Fruit fly (Drosophila melanogaster): ENCODE measurements around the gene nSyb.

The nSyb gene

dm6 chr3L:1644920-1645567, 7.5 kb upstream of the nSyb start, which contains the start of the genes alphaCOP and CG13919 (continued):
- TF ChIP-seq Lhr (GFP tag; optimal IDR thresholded peaks at IDR 0.05) = peak; percentile 88
- peak; percentile 93 for TF ChIP-seq gsb (GFP tag; IDR thresholded peaks at IDR 0.05)
- TF ChIP-seq cas (GFP tag; IDR thresholded peaks at IDR 0.05) = peak; percentile 93
- TF ChIP-seq hth (optimal IDR thresholded peaks at IDR 0.05) = no peak
- peak; percentile 92 for TF ChIP-seq ham (GFP tag; IDR thresholded peaks at IDR 0.05)
- no peak for TF ChIP-seq eve (GFP tag; optimal IDR thresholded peaks at IDR 0.05)
- TF ChIP-seq Doc3 (GFP tag; IDR thresholded peaks at IDR 0.05; ENCODE audit: partially characterized antibody) = no peak
- peak; percentile 89 for TF ChIP-seq CG10654 (GFP tag; optimal IDR thresholded peaks at IDR 0.05)
- TF ChIP-seq jing (GFP tag; optimal IDR thresholded peaks at IDR 0.05) = peak; percentile 90
- TF ChIP-seq Oli (tag; optimal IDR thresholded peaks at IDR 0.05) = peak; percentile 97
- peak; percentile 95 for TF ChIP-seq ase (GFP tag; IDR thresholded peaks at IDR 0.05)
- TF ChIP-seq lab (GFP tag; optimal IDR thresholded peaks at IDR 0.05) = peak; percentile 95
- peak; percentile 56 for TF ChIP-seq fd64A (GFP tag; optimal IDR thresholded peaks at IDR 0.05)
- TF ChIP-seq Six4 (GFP tag; optimal IDR thresholded peaks at IDR 0.05) = peak; percentile 93
- peak; percentile 85 for TF ChIP-seq gt (GFP tag; IDR thresholded peaks at IDR 0.05)
- no peak for TF ChIP-seq z (GFP tag; IDR thresholded peaks at IDR 0.05)
- TF ChIP-seq CG34224 (GFP tag; IDR thresholded peaks at IDR 0.05; ENCODE audit: partially characterized antibody) = 0 out of 3 replicates have a peak, but pooled peaks have one; percentile 38
- TF ChIP-seq zen (tag; optimal IDR thresholded peaks at IDR 0.05) = peak; percentile 89
- peak; percentile 85 for TF ChIP-seq exex (tag; optimal IDR thresholded peaks at IDR 0.05)
- no peak for TF ChIP-seq chinmo (GFP tag; IDR thresholded peaks at IDR 0.05; ENCODE audit: partially characterized antibody)
- no peak for TF ChIP-seq zf30C (GFP tag; optimal IDR thresholded peaks at IDR 0.05)
- peak; percentile 91 for TF ChIP-seq fd96Cb (tag; optimal IDR thresholded peaks at IDR 0.05)
- TF ChIP-seq emc (GFP tag; optimal IDR thresholded peaks at IDR 0.05) = peak; percentile 65
- TF ChIP-seq PHDP (tag; optimal IDR thresholded peaks at IDR 0.05) = peak; percentile 97
- no peak for TF ChIP-seq HLH4C (GFP tag; IDR thresholded peaks at IDR 0.05; ENCODE audit: partially characterized antibody)
- TF ChIP-seq Nf-YC (tag; optimal IDR thresholded peaks at IDR 0.05) = peak; percentile 85
- TF ChIP-seq CG6689 (GFP tag; IDR thresholded peaks at IDR 0.05) = peak; percentile 97
- peak; percentile 98 for TF ChIP-seq ken (GFP tag; IDR thresholded peaks at IDR 0.05)
- TF ChIP-seq Dip2 (GFP tag; IDR thresholded peaks at IDR 0.05) = peak; percentile 53
- TF ChIP-seq btn (GFP tag; optimal IDR thresholded peaks at IDR 0.05) = peak; percentile 56
- TF ChIP-seq lbe (GFP tag; optimal IDR thresholded peaks at IDR 0.05) = peak; percentile 96
- no peak for TF ChIP-seq CG7963 (GFP tag; IDR thresholded peaks at IDR 0.05; ENCODE audit: partially characterized antibody)
- peak; percentile 95 for TF ChIP-seq CG43689 (GFP tag; IDR thresholded peaks at IDR 0.05)
- peak; percentile 88 for TF ChIP-seq cwo (GFP tag; optimal IDR thresholded peaks at IDR 0.05)
- TF ChIP-seq Sox100B (GFP tag; optimal IDR thresholded peaks at IDR 0.05) = no peak
- peak; percentile 85 for TF ChIP-seq CG4328 (GFP tag; optimal IDR thresholded peaks at IDR 0.05)
- peak; percentile 85 for TF ChIP-seq CG8944 (GFP tag; optimal IDR thresholded peaks at IDR 0.05)
- TF ChIP-seq oc (tag; optimal IDR thresholded peaks at IDR 0.05) = peak; percentile 97
- TF ChIP-seq CG12769 (tag; optimal IDR thresholded peaks at IDR 0.05) = no peak
- peak; percentile 93 for TF ChIP-seq zfh2 (GFP tag; optimal IDR thresholded peaks at IDR 0.05)
- peak; percentile 96 for TF ChIP-seq wor (GFP tag; IDR thresholded peaks at IDR 0.05)
- TF ChIP-seq ems (GFP tag; optimal IDR thresholded peaks at IDR 0.05) = peak; percentile 96
- TF ChIP-seq lilli (GFP tag; optimal IDR thresholded peaks at IDR 0.05) = peak; percentile 98
- TF ChIP-seq CG17912 (GFP tag; optimal IDR thresholded peaks at IDR 0.05) = peak; percentile 84
- TF ChIP-seq Gug (GFP tag; IDR thresholded peaks at IDR 0.05) = peak; percentile 90
- peak; percentile 85 for TF ChIP-seq crc (GFP tag; optimal IDR thresholded peaks at IDR 0.05)
- peak; percentile 87 for TF ChIP-seq slp2 (GFP tag; optimal IDR thresholded peaks at IDR 0.05)
- no peak for TF ChIP-seq sqz (GFP tag; optimal IDR thresholded peaks at IDR 0.05)
- peak; percentile 93 for TF ChIP-seq phol (tag; optimal IDR thresholded peaks at IDR 0.05)
- TF ChIP-seq CG14050 (GFP tag; IDR thresholded peaks at IDR 0.05) = peak; percentile 97
